Fruit fly (Drosophila melanogaster) whole organism, embryonic: ENCODE data around the gene CG2145.

Experiments
- CG2875 ChIP-seq: fragments of 200-800 bp; sonication (Bioruptor generic); optimal IDR thresholded peaks from 2 replicates; lab custom pipeline; 2017; ENCODE audit warnings: missing biosample characterization, mild to moderate bottlenecking, missing genetic modification characterization, missing genetic modification reagents
- odd ChIP-seq: fragments of 200-800 bp; sonication (Bioruptor generic); optimal IDR thresholded peaks from 2 replicates; lab custom pipeline; 2017; ENCODE audit warnings: missing biosample characterization, mild to moderate bottlenecking, missing genetic modification characterization
- tup ChIP-seq: fragments of 200-800 bp; sonication (Bioruptor generic); optimal IDR thresholded peaks from 2 replicates; lab custom pipeline; 2016; ENCODE audit warnings: missing biosample characterization, mild to moderate bottlenecking, missing genetic modification characterization, moderate library complexity

- TF ChIP-seq tup (GFP tag; lab: Kevin White, UChicago) = no peak
- TF ChIP-seq odd = peak; percentile 7
- no peak for TF ChIP-seq CG2875 (GFP tag; lab: Kevin White, UChicago)
Measured at dm6 chrX:10899232-10899631, 28.0 kb upstream of the CG2145 start, which contains the start of gene CG1582.
